Worm (Caenorhabditis elegans) whole organism, early embryonic: ENCODE measurements around the gene acs-6.

Experiments
- B0310.2 ChIP-seq: sonication (generic microtip); optimal IDR thresholded peaks from 2 replicates; lab custom pipeline; 2016; ENCODE audit warnings: mild to moderate bottlenecking, missing genetic modification characterization, missing compliant biosample characterization
- F13C5.2 ChIP-seq: sonication (generic microtip); optimal IDR thresholded peaks from 2 replicates; lab custom pipeline; 2017; ENCODE audit warnings: mild to moderate bottlenecking, missing genetic modification characterization, inconsistent platforms, missing compliant biosample characterization
- aly-1 ChIP-seq: sonication (generic microtip); optimal IDR thresholded peaks from 2 replicates; lab custom pipeline; 2016; ENCODE audit warnings: missing genetic modification characterization, missing compliant biosample characterization
- ama-1 ChIP-seq: fragments of 150-350 bp; optimal IDR thresholded peaks from 2 replicates; lab custom pipeline; 2014
- ceh-13 ChIP-seq: fragments of 200-800 bp; sonication (Bioruptor generic); optimal IDR thresholded peaks from 2 replicates; lab custom pipeline; 2018; ENCODE audit warnings: mild to moderate bottlenecking, missing genetic modification characterization, missing compliant biosample characterization
- ceh-36 ChIP-seq: sonication (generic microtip); optimal IDR thresholded peaks from 2 replicates; lab custom pipeline; 2016; ENCODE audit warnings: missing genetic modification characterization, inconsistent platforms, missing compliant biosample characterization
- ets-7 ChIP-seq: sonication (generic microtip); optimal IDR thresholded peaks from 2 replicates; lab custom pipeline; 2016; ENCODE audit warnings: missing genotype, missing genetic modification characterization, missing compliant biosample characterization
- flt-1 ChIP-seq: fragments of 200-800 bp; sonication (Bioruptor generic); IDR thresholded peaks from 2 replicates; pipeline ENCODE4 v1.3.6; 2022; ENCODE audit warnings: missing genetic modification characterization, missing compliant biosample characterization
- hmbx-1 ChIP-seq: sonication (generic microtip); optimal IDR thresholded peaks from 2 replicates; lab custom pipeline; 2016; ENCODE audit warnings: mild to moderate bottlenecking, missing genetic modification characterization, missing compliant biosample characterization
- hmg-4 ChIP-seq: fragments of 200-800 bp; sonication (Bioruptor generic); optimal IDR thresholded peaks from 2 replicates; lab custom pipeline; 2018; ENCODE audit warnings: mild to moderate bottlenecking, missing genetic modification characterization, missing compliant biosample characterization
- hnd-1 ChIP-seq: sonication (generic microtip); optimal IDR thresholded peaks from 2 replicates; lab custom pipeline; 2016; ENCODE audit warnings: missing genetic modification characterization, missing compliant biosample characterization
- pes-1 ChIP-seq: fragments of 200-800 bp; sonication (Bioruptor generic); IDR thresholded peaks from 2 replicates; pipeline ENCODE4 v1.3.6; 2022; ENCODE audit warnings: missing genetic modification reagents, missing genetic modification characterization, missing compliant biosample characterization
- scrt-1 ChIP-seq: fragments of 200-800 bp; sonication (Bioruptor generic); IDR thresholded peaks from 2 replicates; pipeline ENCODE4 v1.3.6; 2022; ENCODE audit warnings: missing genetic modification characterization, missing compliant biosample characterization
- sea-1 ChIP-seq: fragments of 200-800 bp; sonication (Bioruptor generic); conservative IDR thresholded peaks from 2 replicates; pipeline ENCODE4 v1.3.6; 2022; ENCODE audit warnings: missing genetic modification characterization, missing compliant biosample characterization
- tbx-11 ChIP-seq: fragments of 200-800 bp; sonication (Bioruptor generic); IDR thresholded peaks from 2 replicates; pipeline ENCODE4 v1.3.6; 2022; ENCODE audit warnings: missing genetic modification characterization, missing compliant biosample characterization
- tbx-37 ChIP-seq: fragments of 200-800 bp; sonication (Bioruptor generic); conservative IDR thresholded peaks from 2 replicates; pipeline ENCODE4 v1.3.6; 2022; ENCODE audit warnings: missing genetic modification reagents, missing genetic modification characterization, missing compliant biosample characterization
- tra-4 ChIP-seq: sonication (generic microtip); optimal IDR thresholded peaks from 2 replicates; lab custom pipeline; 2017; ENCODE audit warnings: missing genetic modification characterization, missing compliant biosample characterization

Gene acs-6

ce11 chrII:7104794-7105613 is 43.2 kb downstream of the acs-6 start, which contains the start of the genes farl-11 and rpl-33:
farl-11 (minus strand) TSS chrII:7105035.
rpl-33 (plus strand) TSS chrII:7105563.
- TF ChIP-seq B0310.2 (tag; lab: Kevin White, UChicago) (no peak), F13C5.2 (tag; lab: Kevin White, UChicago) (peak; percentile 51), flt-1 (GFP tag; lab: Robert Waterston, UW) (0 out of 2 replicates have a peak, but pooled peaks have one; percentile 27)

ce11 chrII:7106313-7106712 is 44.5 kb downstream of the acs-6 start:
- no peak for TF ChIP-seq tbx-11 (GFP tag; lab: Robert Waterston, UW)
- no peak for TF ChIP-seq tra-4 (tag; lab: Kevin White, UChicago)
- TF ChIP-seq sea-1 (GFP tag; lab: Robert Waterston, UW), result no peak
- no peak for TF ChIP-seq ets-7
- TF ChIP-seq hmg-4 (GFP tag; lab: Kevin White, UChicago), result no peak
- TF ChIP-seq flt-1 (GFP tag; lab: Robert Waterston, UW), result no peak
- no peak for TF ChIP-seq B0310.2 (tag; lab: Kevin White, UChicago)
- no peak for TF ChIP-seq pes-1 (GFP tag; lab: Robert Waterston, UW)
- TF ChIP-seq ceh-13 (GFP tag; lab: Kevin White, UChicago), result no peak

- TF ChIP-seq pes-1 (GFP tag; lab: Robert Waterston, UW) (no peak), ceh-36 (tag; lab: Kevin White, UChicago) (no peak), B0310.2 (tag; lab: Kevin White, UChicago) (no peak), F13C5.2 (tag; lab: Kevin White, UChicago) (no peak), tra-4 (tag; lab: Kevin White, UChicago) (no peak), scrt-1 (GFP tag; lab: Robert Waterston, UW) (no peak), aly-1 (tag; lab: Kevin White, UChicago) (no peak), tbx-37 (GFP tag; lab: Robert Waterston, UW) (no peak), sea-1 (GFP tag; lab: Robert Waterston, UW) (no peak), hmg-4 (GFP tag; lab: Kevin White, UChicago) (no peak), hnd-1 (tag; lab: Kevin White, UChicago) (no peak), ets-7 (no peak)
Measured at ce11 chrII:7109956-7110355, 48.1 kb downstream of the acs-6 start, which contains the start of gene F10E7.9. F10E7.9 (minus strand) TSS chrII:7110056.

- TF ChIP-seq ama-1 (lab: Kevin White, UChicago) (no peak), aly-1 (tag; lab: Kevin White, UChicago) (no peak)
Measured at ce11 chrII:7111012-7111656, 49.3 kb downstream of the acs-6 start.

- TF ChIP-seq aly-1 (tag; lab: Kevin White, UChicago) (no peak), F13C5.2 (tag; lab: Kevin White, UChicago) (peak; percentile 68), ceh-36 (tag; lab: Kevin White, UChicago) (no peak), hnd-1 (tag; lab: Kevin White, UChicago) (no peak), pes-1 (GFP tag; lab: Robert Waterston, UW) (no peak)
Measured at ce11 chrII:7111657-7112049, 49.8 kb downstream of the acs-6 start, which contains the start of gene F10E7.5. F10E7.5 (plus strand) TSS chrII:7111978.

- no peak for TF ChIP-seq hmg-4 (GFP tag; lab: Kevin White, UChicago)
- TF ChIP-seq ets-7, result no peak
- no peak for TF ChIP-seq tbx-11 (GFP tag; lab: Robert Waterston, UW)
- no peak for TF ChIP-seq tra-4 (tag; lab: Kevin White, UChicago)
- TF ChIP-seq scrt-1 (GFP tag; lab: Robert Waterston, UW), result no peak
- no peak for TF ChIP-seq tbx-37 (GFP tag; lab: Robert Waterston, UW)
- TF ChIP-seq ama-1 (lab: Kevin White, UChicago), result no peak
- TF ChIP-seq B0310.2 (tag; lab: Kevin White, UChicago), result no peak
- TF ChIP-seq hnd-1 (tag; lab: Kevin White, UChicago), result no peak
- TF ChIP-seq F13C5.2 (tag; lab: Kevin White, UChicago), result no peak
- no peak for TF ChIP-seq ceh-13 (GFP tag; lab: Kevin White, UChicago)
- no peak for TF ChIP-seq aly-1 (tag; lab: Kevin White, UChicago)
- TF ChIP-seq pes-1 (GFP tag; lab: Robert Waterston, UW), result no peak
- TF ChIP-seq hmbx-1 (tag; lab: Kevin White, UChicago), result no peak
- no peak for TF ChIP-seq flt-1 (GFP tag; lab: Robert Waterston, UW)
- no peak for TF ChIP-seq ceh-36 (tag; lab: Kevin White, UChicago)
- TF ChIP-seq sea-1 (GFP tag; lab: Robert Waterston, UW), result no peak
Measured at ce11 chrII:7112780-7113179, 51.0 kb downstream of the acs-6 start, which contains the start of gene F10E7.6. F10E7.6 (plus strand) TSS chrII:7113080.
